Worm (Caenorhabditis elegans): ENCODE measurements around the gene ZC395.5.

The ZC395.5 gene

DNA sequence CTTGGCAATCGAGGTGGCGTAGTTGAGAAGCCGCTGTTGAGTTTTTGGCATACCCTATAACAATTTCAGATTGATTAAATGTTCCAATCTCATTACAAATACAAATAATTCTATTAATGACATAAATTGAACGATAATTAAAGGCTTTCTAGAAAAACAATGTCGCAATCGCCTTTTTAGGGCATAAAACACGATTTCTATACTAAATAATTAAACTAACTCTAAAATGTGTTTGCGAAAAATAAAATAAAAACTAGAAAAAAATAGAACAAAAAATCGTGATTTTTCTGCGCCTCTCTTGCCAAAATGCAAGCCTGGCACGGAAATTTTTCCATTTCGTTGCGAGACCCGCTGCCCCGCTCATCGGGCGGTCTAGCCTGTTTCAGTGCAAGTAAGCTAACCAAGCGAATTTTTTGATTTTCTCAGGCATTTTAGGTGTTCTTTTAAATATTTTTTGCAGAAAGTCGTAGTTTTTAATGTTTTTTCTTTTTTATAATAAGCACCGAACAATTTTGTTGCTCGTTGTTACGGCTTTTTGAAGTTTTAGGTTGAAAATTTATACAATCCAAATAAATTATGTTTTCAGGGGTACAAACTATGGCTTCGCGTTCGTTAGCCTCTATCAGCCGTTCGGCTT is 39.7 kb upstream of the ZC395.5 start, which contains the start of the genes C34E10.12, C34E10.10 and atp-2 (continued):
- TF ChIP-seq hlh-13 (GFP tag; optimal IDR thresholded peaks at IDR 0.05) (no peak), pros-1 (tag; optimal IDR thresholded peaks at IDR 0.05) (no peak), ceh-34 (tag; optimal IDR thresholded peaks at IDR 0.05) (peak; percentile 56), dmd-4 (tag; optimal IDR thresholded peaks at IDR 0.05; ENCODE audit: borderline replicate concordance) (no peak), ceh-31 (tag; optimal IDR thresholded peaks at IDR 0.05) (peak; percentile 78), unc-42 (tag; optimal IDR thresholded peaks at IDR 0.05) (peak; percentile 49), hlh-30 (tag; optimal IDR thresholded peaks at IDR 0.05; ENCODE audit: insufficient read depth) (no peak), Y22D7AL.16 (tag; optimal IDR thresholded peaks at IDR 0.05) (no peak), ztf-16 (tag; optimal IDR thresholded peaks at IDR 0.05) (peak; percentile 18), npax-4 (tag; optimal IDR thresholded peaks at IDR 0.05) (no peak), pax-1 (tag; optimal IDR thresholded peaks at IDR 0.05) (peak; percentile 22), ceh-2 (tag; optimal IDR thresholded peaks at IDR 0.05) (peak; percentile 31), fax-1 (tag; optimal IDR thresholded peaks at IDR 0.05) (no peak), ttx-3 (tag; optimal IDR thresholded peaks at IDR 0.05) (peak; percentile 33), odd-2 (tag; optimal IDR thresholded peaks at IDR 0.05) (no peak), unc-3 (GFP tag; conservative IDR thresholded peaks at IDR 0.05) (no peak; the same call in 1 of the 2 replicates), unc-3 (tag; optimal IDR thresholded peaks at IDR 0.05) (no peak), dve-1 (tag; optimal IDR thresholded peaks at IDR 0.05) (peak; percentile 74), sox-2 (GFP tag; IDR thresholded peaks at IDR 0.05) (no peak), fkh-10 (GFP tag; optimal IDR thresholded peaks at IDR 0.05) (no peak), nhr-11 (tag; optimal IDR thresholded peaks at IDR 0.05) (no peak), C38D4.7 (GFP tag; optimal IDR thresholded peaks at IDR 0.05) (no peak), ceh-14 (tag; optimal IDR thresholded peaks at IDR 0.05) (peak; percentile 37)

ce11 chrIII:5228839-5229238 is 38.8 kb upstream of the ZC395.5 start:
- TF ChIP-seq tbx-7 (tag; optimal IDR thresholded peaks at IDR 0.05) (no peak), ttx-3 (tag; optimal IDR thresholded peaks at IDR 0.05) (no peak), ceh-34 (tag; optimal IDR thresholded peaks at IDR 0.05) (no peak), dve-1 (tag; optimal IDR thresholded peaks at IDR 0.05) (no peak)

DNA sequence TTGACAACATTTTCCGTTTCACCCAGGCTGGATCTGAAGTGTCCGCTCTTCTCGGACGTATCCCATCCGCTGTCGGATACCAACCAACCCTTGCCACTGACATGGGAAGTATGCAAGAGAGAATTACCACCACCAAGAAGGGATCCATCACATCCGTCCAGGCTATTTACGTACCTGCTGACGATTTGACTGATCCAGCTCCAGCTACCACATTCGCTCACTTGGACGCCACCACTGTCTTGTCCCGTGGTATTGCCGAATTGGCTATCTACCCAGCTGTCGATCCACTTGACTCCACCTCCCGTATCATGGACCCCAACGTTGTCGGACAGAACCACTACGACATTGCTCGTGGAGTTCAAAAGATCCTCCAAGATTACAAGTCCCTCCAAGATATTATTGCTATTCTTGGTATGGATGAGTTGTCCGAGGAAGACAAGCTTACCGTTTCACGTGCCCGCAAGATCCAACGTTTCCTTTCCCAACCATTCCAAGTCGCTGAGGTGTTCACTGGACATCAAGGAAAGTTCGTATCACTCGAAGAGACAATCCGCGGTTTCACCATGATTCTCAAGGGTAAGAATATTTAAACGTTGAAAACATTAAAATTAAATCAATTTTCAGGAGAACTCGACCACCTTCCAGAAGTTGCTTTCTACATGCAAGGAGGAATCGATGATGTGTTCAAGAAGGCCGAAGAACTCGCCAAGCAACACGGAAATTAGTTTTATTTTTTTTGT is 38.0 kb upstream of the ZC395.5 start:
- TF ChIP-seq unc-86 (tag; optimal IDR thresholded peaks at IDR 0.05), result no peak
- no peak for TF ChIP-seq ceh-48 (tag; optimal IDR thresholded peaks at IDR 0.05)
- TF ChIP-seq nfya-1 (tag; optimal IDR thresholded peaks at IDR 0.05), result no peak
- TF ChIP-seq unc-3 (GFP tag; conservative IDR thresholded peaks at IDR 0.05), result no peak
- TF ChIP-seq unc-3 (tag; optimal IDR thresholded peaks at IDR 0.05), result no peak
- no peak for TF ChIP-seq pag-3 (tag; optimal IDR thresholded peaks at IDR 0.05; ENCODE audit: borderline replicate concordance)
- no peak for TF ChIP-seq ceh-31 (tag; optimal IDR thresholded peaks at IDR 0.05)

- TF ChIP-seq ceh-14 (tag; optimal IDR thresholded peaks at IDR 0.05) (no peak), unc-42 (tag; optimal IDR thresholded peaks at IDR 0.05) (no peak), dve-1 (tag; optimal IDR thresholded peaks at IDR 0.05) (no peak), pros-1 (tag; optimal IDR thresholded peaks at IDR 0.05) (no peak), ahr-1 (tag; optimal IDR thresholded peaks at IDR 0.05) (no peak), T23F11.4 (GFP tag; optimal IDR thresholded peaks at IDR 0.05) (no peak), rnt-1 (tag; optimal IDR thresholded peaks at IDR 0.05) (no peak)
Measured at ce11 chrIII:5230415-5230814, 37.2 kb upstream of the ZC395.5 start, which contains the start of gene prmt-5. Gene prmt-5, plus strand, starts transcription at chrIII:5230555.

DNA sequence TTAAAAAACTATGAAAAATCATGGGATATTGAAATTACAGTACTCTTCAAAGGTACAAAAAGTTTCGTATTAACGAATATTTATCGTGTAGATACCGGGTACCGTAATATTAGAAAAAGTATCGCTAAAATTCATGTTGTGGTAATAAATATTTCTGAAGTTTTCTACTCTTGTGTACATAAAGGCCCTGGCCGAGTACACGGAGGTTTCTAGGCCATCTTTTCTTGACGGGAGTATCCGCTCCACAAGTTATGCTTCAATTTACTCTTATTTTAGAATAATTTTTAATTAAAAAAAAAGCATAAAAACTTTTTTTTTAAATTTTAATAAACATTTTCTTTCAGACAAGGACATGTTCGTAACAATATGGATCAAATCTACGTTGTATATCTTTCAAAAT is 34.5 kb upstream of the ZC395.5 start:
- no peak for TF ChIP-seq hlh-13 (GFP tag; optimal IDR thresholded peaks at IDR 0.05)
- TF ChIP-seq ets-4 (tag; optimal IDR thresholded peaks at IDR 0.05), result no peak
- TF ChIP-seq zip-5 (tag; optimal IDR thresholded peaks at IDR 0.05), result no peak
- no peak for TF ChIP-seq sox-2 (GFP tag; IDR thresholded peaks at IDR 0.05)
- TF ChIP-seq elt-2 (tag; optimal IDR thresholded peaks at IDR 0.05), result no peak
- TF ChIP-seq ceh-22 (tag; optimal IDR thresholded peaks at IDR 0.05), result no peak
- no peak for TF ChIP-seq ceh-34 (tag; optimal IDR thresholded peaks at IDR 0.05)
- TF ChIP-seq pqm-1 (tag; optimal IDR thresholded peaks at IDR 0.05), result no peak
- no peak for TF ChIP-seq pat-9 (tag; optimal IDR thresholded peaks at IDR 0.05)
- no peak for TF ChIP-seq madf-2 (tag; optimal IDR thresholded peaks at IDR 0.05)
- TF ChIP-seq ceh-6 (GFP tag; optimal IDR thresholded peaks at IDR 0.05), result no peak
- TF ChIP-seq ttx-3 (tag; optimal IDR thresholded peaks at IDR 0.05), result no peak
- no peak for TF ChIP-seq unc-3 (GFP tag; conservative IDR thresholded peaks at IDR 0.05)
- no peak for TF ChIP-seq unc-3 (tag; optimal IDR thresholded peaks at IDR 0.05)
- no peak for TF ChIP-seq pros-1 (tag; optimal IDR thresholded peaks at IDR 0.05)
- TF ChIP-seq K09A11.1 (tag; optimal IDR thresholded peaks at IDR 0.05; ENCODE audit: insufficient read depth), result no peak
- TF ChIP-seq C08G9.2 (tag; optimal IDR thresholded peaks at IDR 0.05), result no peak
- TF ChIP-seq rnt-1 (tag; optimal IDR thresholded peaks at IDR 0.05), result no peak
